Worm (Caenorhabditis elegans): Measurements from ENCODE around the gene W03F9.4.

DNA sequence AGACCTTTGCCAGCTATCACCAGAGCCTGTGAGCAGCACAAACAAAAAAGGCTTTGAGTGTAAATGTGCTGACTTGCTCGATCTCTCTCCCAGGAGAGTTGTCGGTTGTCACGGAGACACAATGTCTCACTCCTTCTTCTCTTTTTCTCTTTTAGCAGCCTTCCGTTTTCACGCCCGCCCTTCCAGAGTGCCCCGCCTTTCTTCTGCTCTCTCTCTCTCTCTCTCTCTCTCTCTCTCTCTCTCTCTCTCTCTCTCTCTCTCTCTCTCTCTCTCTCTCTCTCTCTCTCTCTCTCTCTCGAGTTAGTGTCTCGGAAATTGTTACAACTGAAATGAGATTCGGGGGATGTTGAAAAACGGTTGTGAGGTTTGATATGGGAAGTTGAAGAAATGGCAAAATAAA is 22.2 kb upstream of the W03F9.4 start:
- TF ChIP-seq nhr-76 (tag; optimal IDR thresholded peaks at IDR 0.05) (no peak), egl-27 (tag; optimal IDR thresholded peaks at IDR 0.05) (no peak), nhr-77 (tag; optimal IDR thresholded peaks at IDR 0.05) (no peak), unc-62 (GFP tag; optimal IDR thresholded peaks at IDR 0.05 in 1 of 2) (no peak), unc-62 (tag; optimal IDR thresholded peaks at IDR 0.05) (no peak), nhr-48 (tag; optimal IDR thresholded peaks at IDR 0.05) (no peak), lsy-2 (tag; optimal IDR thresholded peaks at IDR 0.05) (no peak), ztf-11 (tag; optimal IDR thresholded peaks at IDR 0.05) (no peak)
